Fruit fly (Drosophila melanogaster): ENCODE measurements around the gene brk.

The brk gene

dm6 chrX:7307478-7308200, at the start of gene brk:
brk (plus strand) TSS chrX:7307939.
- peak; percentile 7 for TF ChIP-seq CG17801 (GFP tag; optimal IDR thresholded peaks at IDR 0.05; ENCODE audit: partially characterized antibody)

- no peak for TF ChIP-seq CG17801 (GFP tag; optimal IDR thresholded peaks at IDR 0.05; ENCODE audit: partially characterized antibody)
Measured at dm6 chrX:7266604-7267003, 41.1 kb upstream of the brk start, which contains the start of gene CG1958. CG1958 (plus strand) TSS chrX:7266904.

dm6 chrX:7271376-7272015, 36.2 kb upstream of the brk start:
- no peak for TF ChIP-seq CG17801 (GFP tag; optimal IDR thresholded peaks at IDR 0.05; ENCODE audit: partially characterized antibody)

- TF ChIP-seq CG17801 (GFP tag; optimal IDR thresholded peaks at IDR 0.05; ENCODE audit: partially characterized antibody), result no peak
Measured at dm6 chrX:7277038-7277437, 30.7 kb upstream of the brk start.

dm6 chrX:7284964-7285363, 22.8 kb upstream of the brk start:
- no peak for TF ChIP-seq CG17801 (GFP tag; optimal IDR thresholded peaks at IDR 0.05; ENCODE audit: partially characterized antibody)

- no peak for TF ChIP-seq CG17801 (GFP tag; optimal IDR thresholded peaks at IDR 0.05; ENCODE audit: partially characterized antibody)
Measured at dm6 chrX:7285410-7285809, 22.3 kb upstream of the brk start.

dm6 chrX:7285995-7286985, 21.4 kb upstream of the brk start, which contains the start of gene CG2059:
CG2059 (plus strand) TSS chrX:7286358.
- TF ChIP-seq CG17801 (GFP tag; optimal IDR thresholded peaks at IDR 0.05; ENCODE audit: partially characterized antibody), result peak; percentile 25

- peak; percentile 7 for TF ChIP-seq CG17801 (GFP tag; optimal IDR thresholded peaks at IDR 0.05; ENCODE audit: partially characterized antibody)
Measured at dm6 chrX:7290811-7291515, 16.8 kb upstream of the brk start, which contains the start of gene unc-119. unc-119 (minus strand) TSS chrX:7291298.

dm6 chrX:7291850-7292499, 15.8 kb upstream of the brk start:
- peak; percentile 2 for TF ChIP-seq CG17801 (GFP tag; optimal IDR thresholded peaks at IDR 0.05; ENCODE audit: partially characterized antibody)

dm6 chrX:7293133-7293873, 14.4 kb upstream of the brk start:
- TF ChIP-seq CG17801 (GFP tag; optimal IDR thresholded peaks at IDR 0.05; ENCODE audit: partially characterized antibody), result peak; percentile 80

dm6 chrX:7293874-7294559, 13.7 kb upstream of the brk start:
- TF ChIP-seq CG17801 (GFP tag; optimal IDR thresholded peaks at IDR 0.05; ENCODE audit: partially characterized antibody), result peak; percentile 95

- TF ChIP-seq CG17801 (GFP tag; optimal IDR thresholded peaks at IDR 0.05; ENCODE audit: partially characterized antibody), result no peak
Measured at dm6 chrX:7295973-7296372, 11.8 kb upstream of the brk start.

- no peak for TF ChIP-seq CG17801 (GFP tag; optimal IDR thresholded peaks at IDR 0.05; ENCODE audit: partially characterized antibody)
Measured at dm6 chrX:7296721-7297227, 11.0 kb upstream of the brk start.

Measured in ovary, adult (tissue).